Worm (Caenorhabditis elegans): ENCODE data around the gene usp-33.

DNA sequence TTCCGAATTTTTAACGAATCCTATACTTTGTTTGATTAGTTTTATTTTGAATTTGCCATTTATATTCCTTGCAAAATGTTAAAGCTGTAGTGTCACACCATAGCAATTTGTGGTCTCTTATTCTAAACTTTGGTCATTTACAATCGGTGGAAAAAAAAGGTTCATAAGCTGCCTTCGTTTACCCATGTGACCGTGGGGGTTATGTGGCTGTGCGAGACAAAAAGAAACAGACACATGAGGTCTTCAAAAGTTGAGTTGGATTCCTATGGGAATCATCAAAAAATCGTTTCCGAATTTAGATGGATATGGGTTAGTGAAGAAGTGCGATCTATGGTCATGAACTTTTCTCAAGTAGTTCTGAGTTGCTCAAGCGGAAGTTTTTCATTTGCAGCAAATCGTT lies 26.8 kb upstream of the usp-33 start:
- TF ChIP-seq him-1 (tag; optimal IDR thresholded peaks at IDR 0.05) (no peak), W03F9.2 (tag; optimal IDR thresholded peaks at IDR 0.05) (no peak), dao-5 (tag; optimal IDR thresholded peaks at IDR 0.05) (no peak)

All from whole organism, L4/young adult.